Fruit fly (Drosophila melanogaster) whole organism, embryonic: Measurements from ENCODE around the gene Acat1.
A peak's percentile ranks its signal among the peaks of the same experiment; 100 is the strongest.

Source experiments
- Adf1 ChIP-seq: fragments of 200-800 bp; sonication (Bioruptor generic); IDR thresholded peaks from 2 replicates; pipeline ENCODE4 v1.3.6; 2022; ENCODE audit warnings: missing biosample characterization, missing genetic modification characterization
- Blimp-1 ChIP-seq: fragments of 200-800 bp; sonication (Bioruptor generic); optimal IDR thresholded peaks from 3 replicates; lab custom pipeline; 2018; ENCODE audit warnings: missing biosample characterization, missing genetic modification characterization, mild to moderate bottlenecking, moderate library complexity, missing genetic modification reagents
- C15 ChIP-seq: fragments of 200-800 bp; sonication (Bioruptor generic); IDR thresholded peaks from 3 replicates; pipeline ENCODE4 v1.3.6; 2022; ENCODE audit warnings: missing biosample characterization, missing genetic modification characterization
- CG10147 ChIP-seq: fragments of 200-800 bp; sonication (Bioruptor generic); optimal IDR thresholded peaks from 2 replicates; lab custom pipeline; 2019; ENCODE audit warnings: missing biosample characterization, mild to moderate bottlenecking, missing genetic modification characterization, moderate library complexity
- CG10654 ChIP-seq: fragments of 200-800 bp; sonication (Bioruptor generic); optimal IDR thresholded peaks from 2 replicates; lab custom pipeline; 2016; ENCODE audit warnings: missing biosample characterization, missing genetic modification characterization
- CG10979 ChIP-seq: fragments of 200-800 bp; sonication (Bioruptor generic); optimal IDR thresholded peaks from 2 replicates; lab custom pipeline; 2018; ENCODE audit warnings: missing biosample characterization, mild to moderate bottlenecking, missing genetic modification characterization, moderate library complexity
- CG11696 ChIP-seq: fragments of 200-800 bp; sonication (Bioruptor generic); IDR thresholded peaks from 2 replicates; pipeline ENCODE4 v1.3.6; 2022; ENCODE audit warnings: missing biosample characterization, missing genetic modification characterization
- CG12104 ChIP-seq: fragments of 200-800 bp; sonication (Bioruptor generic); optimal IDR thresholded peaks from 3 replicates; lab custom pipeline; 2016; ENCODE audit warnings: missing biosample characterization, missing genetic modification characterization
- CG12155 ChIP-seq: fragments of 200-800 bp; sonication (Bioruptor generic); optimal IDR thresholded peaks from 3 replicates; lab custom pipeline; 2016; ENCODE audit warnings: missing biosample characterization, missing genetic modification characterization
- CG12299 ChIP-seq: fragments of 200-800 bp; sonication (Bioruptor generic); optimal IDR thresholded peaks from 2 replicates; lab custom pipeline; 2018; ENCODE audit warnings: missing biosample characterization, mild to moderate bottlenecking, missing genetic modification characterization
- CG13296 ChIP-seq: fragments of 200-800 bp; sonication (Bioruptor generic); optimal IDR thresholded peaks from 3 replicates; lab custom pipeline; 2018; ENCODE audit warnings: missing biosample characterization, mild to moderate bottlenecking, missing genetic modification characterization
- CG18011 ChIP-seq: fragments of 200-800 bp; sonication (Bioruptor generic); optimal IDR thresholded peaks from 2 replicates; lab custom pipeline; 2017; ENCODE audit warnings: missing biosample characterization, missing genetic modification characterization, mild to moderate bottlenecking, moderate library complexity, missing genotype
- CG2678 ChIP-seq: fragments of 200-800 bp; sonication (Bioruptor generic); optimal IDR thresholded peaks from 3 replicates; lab custom pipeline; 2019; ENCODE audit warnings: missing biosample characterization, mild to moderate bottlenecking, missing genetic modification characterization, moderate library complexity
- CG31224 ChIP-seq: fragments of 200-800 bp; sonication (Bioruptor generic); IDR thresholded peaks from 2 replicates; pipeline ENCODE4 v1.3.6; 2022; ENCODE audit warnings: missing biosample characterization, missing genetic modification characterization
- CG3163 ChIP-seq: fragments of 200-800 bp; sonication (Bioruptor generic); optimal IDR thresholded peaks from 3 replicates; lab custom pipeline; 2016; ENCODE audit warnings: missing biosample characterization, missing genetic modification characterization
- CG4404 ChIP-seq: fragments of 200-800 bp; sonication (Bioruptor generic); IDR thresholded peaks from 2 replicates; pipeline ENCODE4 v1.3.6; 2022; ENCODE audit warnings: missing biosample characterization, missing genetic modification characterization
- CG5953 ChIP-seq: fragments of 200-800 bp; sonication (Bioruptor generic); IDR thresholded peaks from 2 replicates; pipeline ENCODE4 v1.3.6; 2022; ENCODE audit warnings: missing biosample characterization, missing genetic modification characterization
- CG6683 ChIP-seq: fragments of 200-800 bp; sonication (Bioruptor generic); optimal IDR thresholded peaks from 2 replicates; lab custom pipeline; 2017; ENCODE audit warnings: missing biosample characterization, mild to moderate bottlenecking, missing genetic modification characterization, missing genetic modification reagents
- CG6791 ChIP-seq: fragments of 200-800 bp; sonication (Bioruptor generic); IDR thresholded peaks from 3 replicates; pipeline ENCODE4 v1.3.6; 2022; ENCODE audit warnings: missing biosample characterization, missing genetic modification characterization; ENCODE audit not compliant: partially characterized antibody
- CG6854 ChIP-seq: fragments of 200-800 bp; sonication (Bioruptor generic); optimal IDR thresholded peaks from 3 replicates; lab custom pipeline; 2017; ENCODE audit warnings: missing biosample characterization, mild to moderate bottlenecking, missing genetic modification characterization
- CG9727 ChIP-seq: fragments of 200-800 bp; sonication (Bioruptor generic); optimal IDR thresholded peaks from 3 replicates; lab custom pipeline; 2017; ENCODE audit warnings: missing biosample characterization, mild to moderate bottlenecking, missing genetic modification characterization
- CG9817 ChIP-seq: fragments of 200-800 bp; sonication (Bioruptor generic); optimal IDR thresholded peaks from 2 replicates; lab custom pipeline; 2018; ENCODE audit warnings: missing biosample characterization, mild to moderate bottlenecking, missing genetic modification characterization, moderate library complexity
- Dip2 ChIP-seq: fragments of 200-800 bp; sonication (Bioruptor generic); IDR thresholded peaks from 2 replicates; pipeline ENCODE4 v1.3.6; 2022; ENCODE audit warnings: missing biosample characterization, missing genetic modification characterization
- Dref ChIP-seq: fragments of 200-800 bp; sonication (Bioruptor generic); IDR thresholded peaks from 2 replicates; pipeline ENCODE4 v1.3.6; 2022; ENCODE audit warnings: missing biosample characterization, missing genetic modification characterization
- Gug ChIP-seq: fragments of 200-800 bp; sonication (Bioruptor generic); IDR thresholded peaks from 4 replicates; pipeline ENCODE4 v1.3.6; 2022; ENCODE audit warnings: missing biosample characterization, missing genetic modification characterization
- HLHmδ ChIP-seq: fragments of 200-800 bp; sonication (Bioruptor generic); optimal IDR thresholded peaks from 2 replicates; lab custom pipeline; 2018; ENCODE audit warnings: missing biosample characterization, mild to moderate bottlenecking, missing genetic modification characterization, moderate library complexity
- Hmr ChIP-seq: fragments of 200-800 bp; sonication (Bioruptor generic); optimal IDR thresholded peaks from 3 replicates; lab custom pipeline; 2017; ENCODE audit warnings: mild to moderate bottlenecking, missing biosample characterization, missing genetic modification reagents, missing genetic modification characterization
- Hr39 ChIP-seq: fragments of >200 bp; optimal IDR thresholded peaks from 2 replicates; lab custom pipeline; 2017
- Jarid2 ChIP-seq: fragments of 200-800 bp; sonication (Bioruptor generic); optimal IDR thresholded peaks from 3 replicates; lab custom pipeline; 2017; ENCODE audit warnings: mild to moderate bottlenecking, missing biosample characterization, missing genetic modification reagents, missing genetic modification characterization
- Lhr ChIP-seq: fragments of 200-800 bp; sonication (Bioruptor generic); optimal IDR thresholded peaks from 3 replicates; lab custom pipeline; 2017; ENCODE audit warnings: mild to moderate bottlenecking, missing biosample characterization, missing genetic modification reagents, missing genetic modification characterization
- Meics ChIP-seq: fragments of 200-800 bp; sonication (Bioruptor generic); optimal IDR thresholded peaks from 2 replicates; lab custom pipeline; 2017; ENCODE audit warnings: missing biosample characterization, mild to moderate bottlenecking, missing genetic modification characterization
- Nf-YC ChIP-seq: fragments of 200-800 bp; optimal IDR thresholded peaks from 3 replicates; lab custom pipeline; 2019; ENCODE audit warnings: missing biosample characterization, mild to moderate bottlenecking, missing genetic modification characterization, moderate library complexity
- Oaz ChIP-seq: fragments of 200-800 bp; sonication (Bioruptor generic); IDR thresholded peaks from 2 replicates; pipeline ENCODE4 v1.3.6; 2022; ENCODE audit warnings: missing biosample characterization, missing genetic modification characterization
- Ptx1 ChIP-seq: fragments of 200-800 bp; sonication (Bioruptor generic); IDR thresholded peaks from 2 replicates; pipeline ENCODE4 v1.3.6; 2022; ENCODE audit warnings: missing biosample characterization, missing genetic modification characterization
- Stat92E ChIP-seq, 3 experiments: fragments of >200 bp in 2 of 3; fragments of 200-800 bp in 1 of 3; sonication (Bioruptor generic) in 1 of 3; optimal IDR thresholded peaks; 2 replicates each; lab custom pipeline; 2017 to 2019; ENCODE audit warnings: missing biosample characterization in 3 of 3, missing genetic modification characterization in 3 of 3, mild to moderate bottlenecking in 1 of 3, moderate library complexity in 1 of 3
- Vsx1 ChIP-seq: fragments of 200-800 bp; sonication (Bioruptor generic); optimal IDR thresholded peaks from 2 replicates; lab custom pipeline; 2017; ENCODE audit warnings: missing biosample characterization, mild to moderate bottlenecking, missing genetic modification characterization, missing genetic modification reagents
- bab2 ChIP-seq: fragments of 200-800 bp; sonication (Bioruptor generic); optimal IDR thresholded peaks from 2 replicates; lab custom pipeline; 2016; ENCODE audit warnings: missing biosample characterization, missing genetic modification characterization
- br ChIP-seq: fragments of >200 bp; optimal IDR thresholded peaks from 2 replicates; lab custom pipeline; 2017
- cg ChIP-seq: fragments of 200-800 bp; sonication (Bioruptor generic); optimal IDR thresholded peaks from 3 replicates; lab custom pipeline; 2019; ENCODE audit warnings: missing biosample characterization, mild to moderate bottlenecking, missing genetic modification characterization, moderate library complexity
- corto ChIP-seq: fragments of 200-800 bp; sonication (Bioruptor generic); optimal IDR thresholded peaks from 2 replicates; lab custom pipeline; 2016; ENCODE audit warnings: missing biosample characterization, mild to moderate bottlenecking, missing genetic modification characterization, moderate library complexity
- dpn ChIP-seq, 2 experiments: fragments of 200-800 bp; sonication (Bioruptor generic); optimal IDR thresholded peaks; 3 replicates each; lab custom pipeline; 2016; ENCODE audit warnings: missing biosample characterization in 2 of 2, missing genetic modification characterization in 2 of 2
- grn ChIP-seq: fragments of 200-800 bp; sonication (Bioruptor generic); optimal IDR thresholded peaks from 3 replicates; lab custom pipeline; 2017; ENCODE audit warnings: missing biosample characterization, missing genetic modification characterization
- jumu ChIP-seq: fragments of 200-800 bp; sonication (Bioruptor generic); optimal IDR thresholded peaks from 3 replicates; lab custom pipeline; 2016; ENCODE audit warnings: missing biosample characterization, missing genetic modification characterization
- kah ChIP-seq: fragments of 200-800 bp; sonication (Bioruptor generic); optimal IDR thresholded peaks from 2 replicates; lab custom pipeline; 2018; ENCODE audit warnings: missing biosample characterization, mild to moderate bottlenecking, missing genetic modification characterization
- lbe ChIP-seq: fragments of 200-800 bp; sonication (Bioruptor generic); optimal IDR thresholded peaks from 2 replicates; lab custom pipeline; 2016; ENCODE audit warnings: missing biosample characterization, mild to moderate bottlenecking, missing genetic modification characterization
- org-1 ChIP-seq: fragments of 200-800 bp; sonication (Bioruptor generic); optimal IDR thresholded peaks from 2 replicates; lab custom pipeline; 2017; ENCODE audit warnings: missing biosample characterization, missing genetic modification characterization
- p53 ChIP-seq: fragments of 200-800 bp; sonication (Bioruptor generic); optimal IDR thresholded peaks from 2 replicates; lab custom pipeline; 2016; ENCODE audit warnings: missing biosample characterization, missing genetic modification characterization
- psq ChIP-seq: fragments of 200-800 bp; sonication (Bioruptor generic); optimal IDR thresholded peaks from 2 replicates; lab custom pipeline; 2017; ENCODE audit warnings: missing biosample characterization, missing genetic modification characterization
- run ChIP-seq: fragments of 200-800 bp; sonication (Bioruptor generic); optimal IDR thresholded peaks from 3 replicates; lab custom pipeline; 2018; ENCODE audit warnings: missing biosample characterization, mild to moderate bottlenecking, missing genetic modification characterization
- sisA ChIP-seq: fragments of 200-800 bp; sonication (Bioruptor generic); IDR thresholded peaks from 2 replicates; pipeline ENCODE4 v1.3.6; 2022; ENCODE audit warnings: missing biosample characterization, missing genetic modification characterization
- tio ChIP-seq: fragments of 200-800 bp; sonication (Bioruptor generic); optimal IDR thresholded peaks from 2 replicates; lab custom pipeline; 2017; ENCODE audit warnings: missing biosample characterization, missing genetic modification characterization, inconsistent platforms
- twi ChIP-seq: fragments of 200-800 bp; optimal IDR thresholded peaks from 2 replicates; lab custom pipeline; 2019; ENCODE audit warnings: missing biosample characterization, mild to moderate bottlenecking, missing genetic modification characterization, moderate library complexity

Gene Acat1

dm6 chrX:7892539-7892899, 3.9 kb upstream of the Acat1 start (continued):
- TF ChIP-seq jumu (GFP tag; lab: Kevin White, UChicago) (no peak), Gug (GFP tag; lab: Robert Waterston, UW) (no peak), lbe (GFP tag; lab: Kevin White, UChicago) (no peak), CG18011 (GFP tag; lab: Kevin White, UChicago) (no peak), run (tag; lab: Kevin White, UChicago) (no peak), CG9727 (GFP tag; lab: Kevin White, UChicago) (peak; percentile 25), br (lab: Kevin White, UChicago) (no peak), CG6791 (GFP tag; lab: Robert Waterston, UW) (no peak), bab2 (GFP tag; lab: Kevin White, UChicago) (no peak), Meics (GFP tag; lab: Kevin White, UChicago) (no peak), corto (no peak), Lhr (GFP tag; lab: Kevin White, UChicago) (no peak), Nf-YC (no peak), sisA (GFP tag; lab: Robert Waterston, UW) (no peak), CG6683 (GFP tag; lab: Kevin White, UChicago) (no peak), CG2678 (tag; lab: Kevin White, UChicago) (peak; percentile 29), CG12155 (GFP tag; lab: Kevin White, UChicago) (no peak), Ptx1 (GFP tag; lab: Robert Waterston, UW) (0 out of 2 replicates have a peak, but pooled peaks have one; percentile 10), Stat92E (GFP tag; optimal IDR thresholded peaks at IDR 0.05; lab: Kevin White, UChicago) (no peak), CG4404 (peak; percentile 62), Dip2 (GFP tag; lab: Robert Waterston, UW) (no peak), CG10979 (tag; lab: Kevin White, UChicago) (peak; percentile 48), CG10147 (GFP tag; lab: Kevin White, UChicago) (no peak), CG13296 (GFP tag; lab: Kevin White, UChicago) (no peak), psq (GFP tag; lab: Kevin White, UChicago) (no peak), Hmr (GFP tag; lab: Kevin White, UChicago) (no peak), Hr39 (lab: Kevin White, UChicago) (no peak), HLHmδ (GFP tag; lab: Kevin White, UChicago) (no peak), Oaz (GFP tag; lab: Robert Waterston, UW) (no peak), kah (GFP tag; lab: Kevin White, UChicago) (no peak), Blimp-1 (GFP tag; lab: Kevin White, UChicago) (no peak), Vsx1 (GFP tag; lab: Kevin White, UChicago) (no peak), cg (GFP tag; lab: Kevin White, UChicago) (no peak), p53 (no peak), CG31224 (GFP tag; lab: Robert Waterston, UW) (no peak), dpn (GFP tag; optimal IDR thresholded peaks at IDR 0.05; lab: Kevin White, UChicago) (no peak), CG3163 (GFP tag; lab: Kevin White, UChicago) (no peak), CG9817 (tag; lab: Kevin White, UChicago) (no peak), twi (no peak), Jarid2 (GFP tag; lab: Kevin White, UChicago) (no peak), CG10654 (GFP tag; lab: Kevin White, UChicago) (no peak), CG12299 (tag; lab: Kevin White, UChicago) (no peak), CG12104 (GFP tag; lab: Kevin White, UChicago) (no peak), org-1 (GFP tag; lab: Kevin White, UChicago) (no peak), tio (GFP tag; lab: Kevin White, UChicago) (peak; percentile 6), CG6854 (GFP tag; lab: Kevin White, UChicago) (no peak), C15 (GFP tag; lab: Robert Waterston, UW) (no peak), CG5953 (GFP tag; lab: Robert Waterston, UW) (no peak), CG11696 (GFP tag; lab: Robert Waterston, UW) (no peak), grn (no peak), Dref (GFP tag; lab: Robert Waterston, UW) (no peak), Adf1 (GFP tag; lab: Robert Waterston, UW) (no peak)
